Worm (Caenorhabditis elegans) whole organism, L4 larva: Measurements from ENCODE around the gene F01D4.8.

Source experiments
- fkh-10 ChIP-seq: fragments of 150-350 bp; optimal IDR thresholded peaks from 2 replicates; lab custom pipeline; 2014; ENCODE audit warnings: missing biosample characterization, missing genetic modification reagents, missing genetic modification characterization
- hif-1 ChIP-seq, 2 experiments: sonication (generic microtip); optimal IDR thresholded peaks; 2 replicates each; lab custom pipeline; 2016 to 2017; ENCODE audit warnings: missing compliant biosample characterization in 2 of 2, missing genetic modification characterization in 2 of 2, missing genetic modification reagents in 2 of 2, missing genotype in 2 of 2, mild to moderate bottlenecking in 1 of 2
- mdl-1 ChIP-seq, 2 experiments: fragments of 150-350 bp in 1 of 2; sonication (generic microtip) in 1 of 2; optimal IDR thresholded peaks; 2 replicates each; lab custom pipeline; 2014 to 2017; ENCODE audit warnings: missing biosample characterization in 2 of 2, missing genetic modification characterization in 2 of 2
- mes-2 ChIP-seq: sonication (generic microtip); optimal IDR thresholded peaks from 2 replicates; lab custom pipeline; 2016; ENCODE audit warnings: missing genotype, mild to moderate bottlenecking, missing genetic modification characterization, missing compliant biosample characterization; ENCODE audit not compliant: poor library complexity, severe bottlenecking
- nhr-25 ChIP-seq: sonication (generic microtip); optimal IDR thresholded peaks from 2 replicates; lab custom pipeline; 2017; ENCODE audit warnings: missing genetic modification characterization, mild to moderate bottlenecking, missing compliant biosample characterization, antibody characterized with exemption, moderate library complexity, borderline replicate concordance; ENCODE audit not compliant: insufficient read depth

DNA sequence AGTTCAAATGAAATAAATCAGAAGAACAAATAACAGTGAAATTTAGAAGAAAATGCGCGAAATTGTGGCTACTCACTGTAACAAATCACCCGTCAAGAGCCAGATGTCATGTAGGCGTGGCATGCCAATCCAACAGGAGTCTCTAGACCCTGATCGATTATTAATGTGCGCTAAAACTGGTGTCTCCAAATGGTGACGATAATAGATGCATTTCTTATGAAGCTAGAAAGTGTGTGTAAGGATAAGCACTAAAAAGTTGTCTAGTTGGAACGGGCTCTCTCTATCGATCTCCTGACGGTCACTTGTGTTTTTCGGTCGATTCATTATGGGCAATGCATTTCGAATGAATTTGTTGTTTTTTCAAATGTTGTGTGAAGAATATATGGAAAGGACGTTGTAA is 8.9 kb upstream of the F01D4.8 start, which contains the start of gene mec-3:
- TF ChIP-seq nhr-25 (tag; lab: Kevin White, UChicago): no peak
- TF ChIP-seq mes-2 (tag; lab: Kevin White, UChicago): no peak
- TF ChIP-seq mdl-1 (tag; optimal IDR thresholded peaks at IDR 0.05; lab: Kevin White, UChicago): no peak
- no peak for TF ChIP-seq hif-1 (tag; optimal IDR thresholded peaks at IDR 0.05; lab: Kevin White, UChicago)
- TF ChIP-seq fkh-10 (GFP tag; lab: Kevin White, UChicago): no peak
